Worm (Caenorhabditis elegans) whole organism, early embryonic: ENCODE results near the gene srx-54.

Experiments used
- ama-1 ChIP-seq: fragments of 150-350 bp; optimal IDR thresholded peaks from 2 replicates; lab custom pipeline; 2014
- flt-1 ChIP-seq: fragments of 200-800 bp; sonication (Bioruptor generic); IDR thresholded peaks from 2 replicates; pipeline ENCODE4 v1.3.6; 2022; ENCODE audit warnings: missing genetic modification characterization, missing compliant biosample characterization
- hnd-1 ChIP-seq: sonication (generic microtip); optimal IDR thresholded peaks from 2 replicates; lab custom pipeline; 2016; ENCODE audit warnings: missing genetic modification characterization, missing compliant biosample characterization
- tbx-11 ChIP-seq: fragments of 200-800 bp; sonication (Bioruptor generic); IDR thresholded peaks from 2 replicates; pipeline ENCODE4 v1.3.6; 2022; ENCODE audit warnings: missing genetic modification characterization, missing compliant biosample characterization
- tbx-37 ChIP-seq: fragments of 200-800 bp; sonication (Bioruptor generic); conservative IDR thresholded peaks from 2 replicates; pipeline ENCODE4 v1.3.6; 2022; ENCODE audit warnings: missing genetic modification reagents, missing genetic modification characterization, missing compliant biosample characterization

DNA sequence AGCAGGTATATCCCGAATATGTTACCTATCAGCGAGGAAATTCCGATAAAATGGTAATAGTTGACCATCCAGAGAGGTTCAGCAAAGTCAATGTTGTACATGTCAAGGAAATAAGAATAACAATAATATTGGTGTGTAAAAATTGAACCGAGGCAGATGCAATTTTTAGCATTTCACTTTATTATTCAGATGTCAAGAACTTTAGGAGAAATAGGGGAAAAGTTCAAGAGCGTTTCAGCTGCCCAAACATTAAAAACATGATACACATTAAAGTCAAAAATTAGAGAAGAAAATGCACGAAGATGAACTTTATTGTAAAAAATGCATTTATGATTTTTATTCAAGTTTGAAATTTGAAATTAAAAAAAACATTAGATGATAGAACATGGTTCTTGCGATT lies 33.3 kb downstream of the srx-54 start, which contains the start of gene sri-69:
- TF ChIP-seq hnd-1, result no peak
- TF ChIP-seq tbx-11 (GFP tag; lab: Robert Waterston, UW), result no peak
- no peak for TF ChIP-seq flt-1 (GFP tag; lab: Robert Waterston, UW)
- TF ChIP-seq ama-1 (lab: Kevin White, UChicago), result no peak
- TF ChIP-seq tbx-37 (GFP tag; lab: Robert Waterston, UW), result no peak
